Worm (Caenorhabditis elegans): ENCODE results near the gene T04C9.1.

T04C9.1 gene

DNA sequence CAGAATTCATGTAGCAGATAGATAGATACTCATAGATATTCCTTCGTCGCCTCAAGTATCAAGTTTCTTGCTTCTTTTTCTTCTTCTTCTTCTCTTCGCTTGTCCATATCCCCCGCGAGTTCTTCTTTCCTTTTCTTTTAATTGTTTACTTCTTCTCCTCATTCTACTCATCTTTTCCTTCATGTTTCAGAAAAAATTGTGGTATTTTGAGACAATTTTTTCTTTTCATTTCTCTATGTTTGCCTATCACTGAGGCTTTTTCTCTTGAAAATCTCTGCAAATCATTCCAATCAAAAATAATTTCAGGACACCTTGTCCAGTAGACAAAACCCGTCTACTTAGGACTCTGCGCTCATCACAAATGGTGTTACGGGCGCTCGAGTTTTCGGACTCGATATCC, at the start of gene T04C9.1:
Gene T04C9.1 (plus strand): TSS at position 301 of the 400 bp plus-strand sequence.
- TF ChIP-seq unc-62 (GFP tag; optimal IDR thresholded peaks at IDR 0.05), result no peak

DNA sequence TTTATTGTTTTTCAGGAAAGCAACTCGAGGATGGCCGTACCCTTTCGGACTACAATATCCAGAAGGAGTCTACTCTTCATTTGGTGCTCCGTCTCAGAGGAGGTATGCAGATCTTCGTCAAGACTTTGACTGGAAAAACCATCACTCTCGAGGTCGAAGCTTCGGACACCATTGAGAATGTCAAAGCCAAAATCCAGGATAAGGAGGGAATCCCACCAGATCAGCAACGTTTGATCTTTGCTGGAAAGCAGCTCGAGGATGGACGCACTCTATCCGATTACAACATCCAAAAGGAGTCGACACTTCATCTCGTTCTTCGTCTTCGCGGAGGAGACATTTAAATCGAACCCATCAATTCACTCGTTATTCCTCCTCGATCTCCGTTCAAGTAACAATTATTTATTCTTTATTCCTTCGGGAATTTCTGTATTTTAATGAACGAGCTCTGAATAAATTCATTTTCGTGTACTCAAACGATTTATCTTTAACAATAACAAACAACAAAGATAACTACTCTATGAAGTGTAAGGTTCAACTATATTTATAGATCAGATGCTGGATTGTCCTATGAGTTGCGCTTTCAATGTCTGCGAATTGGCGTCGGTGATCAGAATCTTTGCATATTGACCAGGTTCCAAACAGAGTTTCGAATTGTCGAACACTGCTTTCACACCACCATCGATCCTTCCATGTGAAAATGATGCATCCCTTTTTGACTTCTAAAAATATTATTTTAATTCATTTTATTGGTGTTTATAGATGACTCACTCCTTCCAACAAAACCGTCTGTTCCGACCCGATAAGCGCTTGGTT, 49.4 kb upstream of the T04C9.1 start:
- TF ChIP-seq unc-62 (GFP tag; optimal IDR thresholded peaks at IDR 0.05), result no peak

DNA sequence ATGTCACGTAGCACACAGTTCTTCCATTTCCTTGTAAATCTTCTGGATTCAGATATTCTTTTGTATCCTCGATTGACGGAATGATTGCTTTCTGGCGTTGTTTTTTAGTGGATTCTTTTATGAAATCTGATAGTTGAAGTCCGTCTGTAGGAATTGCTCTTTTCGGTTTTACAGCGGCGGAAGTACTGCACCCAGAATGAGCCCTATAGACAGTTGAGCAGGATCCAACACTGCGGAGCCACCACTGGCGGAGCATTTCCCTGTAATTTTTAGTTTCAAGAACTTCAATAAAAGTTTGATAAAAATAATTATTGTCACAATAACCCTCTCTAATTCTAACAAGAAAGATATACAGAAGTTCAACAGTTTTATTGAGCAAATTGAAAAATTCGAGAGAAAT, 47.1 kb upstream of the T04C9.1 start, which contains the start of gene F25B5.5:
Gene F25B5.5 (minus strand): TSS at position 260 of the 400 bp plus-strand sequence.
- TF ChIP-seq unc-62 (GFP tag; optimal IDR thresholded peaks at IDR 0.05), result no peak

DNA sequence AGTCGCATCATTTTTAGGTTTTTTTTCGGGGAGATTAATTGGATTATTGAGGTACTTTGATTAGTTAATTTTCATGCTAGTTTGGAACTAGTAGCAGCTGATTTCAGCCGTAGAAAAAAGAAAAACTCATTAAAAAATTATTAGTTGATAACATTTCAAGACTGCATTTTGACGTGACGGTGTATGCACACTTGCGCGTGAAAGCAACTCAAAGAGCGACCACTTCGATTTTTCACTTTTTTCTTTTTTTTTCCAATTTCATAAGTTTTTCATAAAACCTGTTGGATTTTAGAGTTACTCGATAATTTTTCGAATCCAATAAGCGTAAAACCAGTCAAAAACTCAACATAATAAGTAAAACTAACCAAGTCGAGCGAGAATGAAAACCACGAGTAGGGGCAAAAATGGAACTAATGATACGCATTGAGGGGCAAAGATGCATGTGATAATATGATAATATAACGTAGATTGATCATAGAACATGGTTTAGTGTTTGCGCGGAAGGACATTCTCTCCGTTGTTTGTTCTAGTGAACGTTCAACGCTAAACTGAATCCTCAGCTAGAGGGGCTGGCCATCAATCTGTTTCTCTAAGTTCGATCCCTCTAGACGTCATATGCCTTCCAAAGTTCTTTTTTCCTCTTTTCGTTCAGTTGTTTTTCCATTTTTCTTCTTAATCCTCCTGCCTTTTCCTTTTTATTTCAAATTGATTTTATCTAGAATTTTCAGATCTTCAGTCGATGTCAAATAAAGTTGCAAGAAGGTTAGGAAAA, 44.7 kb upstream of the T04C9.1 start, which contains the start of the genes F25B5.6 and F25B5.3:
Gene F25B5.6 (minus strand): TSS at position 572 of the 772 bp plus-strand sequence.
Gene F25B5.3 (plus strand): TSS at position 722 of the 772 bp plus-strand sequence.
- TF ChIP-seq unc-62 (GFP tag; optimal IDR thresholded peaks at IDR 0.05), result no peak

DNA sequence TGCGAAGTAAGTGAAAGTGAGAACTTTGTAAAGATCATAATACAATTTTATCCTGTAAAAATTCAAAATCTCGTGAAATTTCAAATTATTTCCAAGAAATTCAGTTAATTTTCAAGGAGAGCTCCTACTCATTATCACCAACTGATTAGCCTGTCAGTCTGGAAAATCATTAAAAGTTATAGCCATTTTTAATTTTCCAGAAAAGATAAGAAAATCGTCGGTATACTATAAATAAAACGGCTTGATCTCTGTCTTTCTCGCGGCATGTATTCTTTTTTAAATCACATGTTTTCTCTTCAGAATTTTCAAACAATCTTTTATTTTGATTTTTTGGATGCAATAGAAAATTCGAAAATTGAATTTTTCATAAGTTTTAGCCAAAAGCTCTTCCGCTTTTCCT, 44.0 kb upstream of the T04C9.1 start:
- no peak for TF ChIP-seq unc-62 (GFP tag; optimal IDR thresholded peaks at IDR 0.05)

DNA sequence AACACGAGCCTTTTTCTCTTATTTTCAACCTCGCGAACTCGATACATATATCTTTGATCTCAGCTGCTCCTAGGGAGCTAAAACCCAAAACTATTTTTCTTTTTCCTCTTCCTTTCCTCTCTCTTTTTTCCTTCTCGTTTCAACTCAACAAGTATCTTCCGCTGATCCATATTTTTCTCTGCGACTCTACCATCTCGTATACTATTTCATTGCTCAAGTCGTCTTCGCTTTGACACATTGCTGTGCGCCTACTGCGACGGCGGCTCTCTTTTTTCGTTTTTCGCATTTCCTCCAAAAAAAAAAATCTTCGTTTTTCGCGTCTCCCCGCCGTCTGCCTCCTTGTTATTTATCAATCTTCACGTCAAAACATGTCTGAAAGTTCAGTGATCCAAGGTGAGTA, 43.2 kb upstream of the T04C9.1 start:
- no peak for TF ChIP-seq unc-62 (GFP tag; optimal IDR thresholded peaks at IDR 0.05)

DNA sequence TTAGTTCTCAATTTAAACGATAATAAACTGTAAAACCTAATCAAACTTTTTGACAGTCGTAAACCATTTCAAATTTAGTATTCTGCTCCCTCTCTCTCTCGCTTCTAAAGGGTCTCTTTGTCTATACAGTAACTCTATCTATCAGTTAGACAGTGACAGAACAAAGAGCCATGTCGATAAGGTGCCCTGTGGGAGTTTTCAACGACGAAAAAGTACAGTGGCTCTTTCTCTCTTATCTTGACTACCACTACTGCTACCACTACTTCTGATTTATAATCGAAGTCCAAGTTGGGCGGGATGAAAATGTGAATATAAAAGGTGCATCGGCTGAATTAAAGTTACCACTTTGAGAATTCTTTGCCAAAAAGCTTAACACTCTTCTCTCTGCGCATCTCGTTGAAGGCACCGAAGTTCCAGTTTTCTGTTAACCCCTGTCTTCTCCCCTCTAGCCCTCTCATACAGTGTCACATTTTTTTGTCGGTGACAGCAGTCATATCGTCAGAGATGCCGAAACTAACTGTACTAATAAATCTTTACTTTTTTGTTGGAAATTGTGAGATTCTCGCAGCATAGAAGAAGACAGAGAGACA, 42.2 kb upstream of the T04C9.1 start:
- TF ChIP-seq unc-62 (GFP tag; optimal IDR thresholded peaks at IDR 0.05), result no peak

DNA sequence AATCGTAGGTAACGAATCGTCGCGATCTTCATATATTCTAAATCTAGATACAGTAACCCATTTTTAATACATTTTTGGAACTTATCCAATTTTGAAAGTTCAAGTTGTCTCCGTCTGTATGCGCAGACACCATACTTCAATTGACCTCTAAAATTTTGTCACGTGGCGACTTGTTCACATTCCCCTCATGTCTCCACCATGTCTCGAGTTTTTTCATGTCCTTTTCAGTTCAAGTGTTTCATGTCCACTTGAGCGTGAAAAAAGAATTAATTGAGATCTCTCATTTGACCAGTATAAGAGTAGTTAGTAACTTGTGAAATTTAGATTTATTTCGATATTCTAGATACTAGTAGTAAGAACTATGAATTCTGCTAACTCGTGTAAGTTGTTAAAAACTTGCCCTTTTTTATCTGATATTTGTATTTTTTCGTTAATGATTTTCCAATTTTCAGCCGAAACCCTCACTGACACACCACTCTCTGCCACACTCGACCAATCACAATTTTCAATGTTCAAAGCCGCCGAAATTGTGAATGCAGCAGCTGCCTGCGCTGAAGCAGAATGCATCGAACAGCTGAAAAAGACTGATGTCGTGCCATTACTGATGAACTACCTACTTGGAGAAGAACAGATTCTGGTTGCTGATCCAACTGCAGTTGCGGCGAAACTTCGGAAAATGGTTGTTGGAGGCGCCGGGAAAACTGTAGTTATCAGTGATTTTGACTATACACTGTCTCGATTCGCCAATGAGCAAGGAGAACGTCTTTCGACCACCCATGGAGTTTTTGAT, 41.2 kb upstream of the T04C9.1 start:
- TF ChIP-seq unc-62 (GFP tag; optimal IDR thresholded peaks at IDR 0.05), result no peak

DNA sequence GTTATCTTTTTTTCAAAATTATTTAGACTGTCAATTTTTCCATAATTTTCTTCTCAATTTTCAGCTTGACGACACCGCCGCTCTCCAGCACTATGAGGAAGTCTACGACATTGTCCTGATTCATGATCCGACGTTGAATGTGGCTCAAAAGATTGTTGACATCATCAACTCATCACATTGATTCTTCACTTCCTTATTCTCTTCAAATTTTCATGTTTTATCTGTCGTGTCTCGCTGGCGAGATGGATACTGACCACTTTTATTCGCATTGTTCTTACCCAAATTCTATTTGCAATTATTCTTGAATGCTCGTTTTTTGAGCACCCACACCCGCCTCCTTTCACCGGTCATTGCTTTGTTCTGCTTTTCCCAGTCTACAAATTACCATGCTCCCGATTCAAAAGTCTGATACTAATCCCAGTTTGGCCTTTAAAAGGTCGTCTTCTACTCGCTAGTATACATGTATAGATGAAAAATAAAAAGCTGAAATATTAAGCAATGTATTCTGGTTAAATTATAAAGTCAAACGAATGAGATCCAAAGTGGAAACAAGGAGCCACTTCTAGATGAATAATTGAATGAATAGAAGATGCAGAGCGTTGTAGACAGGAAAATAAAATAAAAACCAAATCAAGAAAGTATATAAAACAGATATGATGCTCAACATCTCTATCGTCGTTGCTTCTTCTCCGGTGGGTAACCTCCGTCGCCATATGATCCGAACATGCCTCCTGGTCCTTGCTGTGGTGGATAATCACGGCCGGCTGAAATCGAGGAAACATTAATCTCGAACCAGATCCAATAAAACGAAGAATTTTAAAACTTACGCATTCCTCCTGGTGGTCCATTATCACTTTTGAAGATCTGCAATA, 39.7 kb upstream of the T04C9.1 start:
- TF ChIP-seq unc-62 (GFP tag; optimal IDR thresholded peaks at IDR 0.05), result no peak

DNA sequence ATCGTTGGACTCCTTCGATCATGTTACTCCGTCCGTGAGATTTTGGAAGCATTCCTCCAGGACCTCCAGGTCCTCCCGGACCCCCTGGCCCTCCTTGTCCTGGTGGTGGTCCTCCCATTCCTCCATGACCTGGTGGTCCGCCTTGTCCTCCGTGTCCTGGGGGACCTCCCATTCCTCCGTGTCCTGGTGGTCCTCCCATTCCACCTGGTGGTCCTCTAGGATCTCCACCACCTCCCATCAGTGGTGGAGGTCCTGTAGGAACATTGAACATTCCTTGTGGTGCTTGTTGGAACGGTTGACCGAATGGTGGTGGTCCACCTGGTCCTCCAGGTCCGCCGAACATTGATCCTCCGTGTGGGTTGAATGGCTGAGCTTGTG, 39.1 kb upstream of the T04C9.1 start:
- TF ChIP-seq unc-62 (GFP tag; optimal IDR thresholded peaks at IDR 0.05), result no peak

DNA sequence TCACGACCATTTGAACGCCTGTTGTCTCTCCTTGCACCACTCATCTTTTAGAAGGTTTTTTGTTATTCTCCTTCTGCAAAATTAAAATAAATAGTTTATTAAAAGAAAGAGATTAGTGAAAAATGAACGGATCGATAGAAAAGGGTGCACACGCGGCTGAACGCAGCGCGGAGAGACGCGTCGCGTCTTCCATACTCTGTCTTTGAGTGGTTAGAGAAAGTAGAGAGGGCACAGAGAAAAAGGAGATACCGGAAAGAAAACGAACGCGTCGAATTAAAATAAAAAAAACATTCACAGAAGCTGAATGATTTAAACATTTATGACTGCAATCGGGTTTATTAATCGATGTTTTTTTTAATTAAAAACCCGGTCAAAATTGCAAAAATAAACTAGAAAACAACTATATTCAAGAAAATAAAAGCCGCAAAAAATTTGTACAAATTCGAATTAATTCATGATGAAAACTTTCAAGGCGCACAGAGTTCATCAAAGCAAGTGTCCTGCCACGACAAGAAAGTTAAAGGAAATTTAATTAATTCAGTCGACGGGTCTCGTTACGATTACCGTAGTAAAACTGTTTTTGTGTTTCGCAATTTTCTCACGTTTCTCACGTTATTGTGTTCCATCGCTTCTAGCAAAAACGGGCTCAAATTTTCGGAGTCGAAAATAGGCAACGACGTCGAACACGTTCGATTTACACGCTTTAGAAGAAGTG, 34.7 kb upstream of the T04C9.1 start, which contains the start of the genes nono-1 and nop-1:
Gene nono-1 (minus strand): TSS at position 75 of the 715 bp plus-strand sequence.
Gene nop-1 (plus strand): TSS at position 551 of the 715 bp plus-strand sequence.
- no peak for TF ChIP-seq unc-62 (GFP tag; optimal IDR thresholded peaks at IDR 0.05)

DNA sequence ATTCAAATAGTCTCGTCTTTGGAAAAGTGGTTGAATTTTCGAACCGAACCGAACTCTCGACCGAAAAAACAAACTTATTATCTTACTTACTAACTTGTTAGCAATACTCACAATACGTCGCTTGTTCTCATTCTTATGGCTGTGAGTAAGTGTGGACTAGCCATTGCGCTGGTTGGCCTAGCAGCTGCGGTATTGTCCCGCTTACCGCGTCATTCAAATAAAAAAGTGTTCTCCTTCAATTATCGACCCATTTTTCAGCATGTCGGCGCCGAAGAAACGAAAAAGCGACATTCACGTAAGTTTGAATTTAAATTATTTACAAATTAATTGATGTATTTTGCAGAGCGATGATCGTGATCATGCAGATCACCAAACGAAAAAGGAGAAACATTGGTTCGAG, 34.0 kb upstream of the T04C9.1 start:
- TF ChIP-seq unc-62 (GFP tag; optimal IDR thresholded peaks at IDR 0.05), result no peak

DNA sequence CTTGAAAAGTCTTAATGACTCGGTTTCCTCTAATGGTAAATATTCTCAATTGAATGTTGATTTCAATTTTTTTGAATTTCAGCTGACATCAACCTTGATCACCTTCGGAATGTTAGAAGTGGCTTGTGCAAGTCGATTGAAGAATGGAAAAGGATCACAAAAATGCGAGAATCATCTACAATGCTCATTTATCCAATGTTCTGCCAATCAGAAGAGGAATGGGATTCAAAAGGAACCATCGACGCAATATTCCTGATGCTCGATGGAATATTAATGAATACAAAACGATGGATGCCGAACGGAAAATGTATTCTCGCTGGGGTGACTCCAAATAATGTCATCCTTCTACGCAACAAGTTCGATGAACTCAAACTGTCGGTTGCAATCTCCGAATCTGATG, 31.5 kb upstream of the T04C9.1 start:
- no peak for TF ChIP-seq unc-62 (GFP tag; optimal IDR thresholded peaks at IDR 0.05)

Measured in whole organism, dauer.